Fruit fly (Drosophila melanogaster) whole organism: ENCODE results near the gene CG2983.

Source experiments
- Dll ChIP-seq: fragments of >200 bp; optimal IDR thresholded peaks from 2 replicates; lab custom pipeline; 2017
- pan ChIP-seq: fragments of >200 bp; optimal IDR thresholded peaks from 2 replicates; lab custom pipeline; 2017
- psq ChIP-seq: fragments of >200 bp; optimal IDR thresholded peaks from 2 replicates; lab custom pipeline; 2017
- usp ChIP-seq: fragments of >200 bp; optimal IDR thresholded peaks from 2 replicates; lab custom pipeline; 2017; ENCODE audit warnings: missing biosample characterization, missing genetic modification characterization, mixed read lengths

dm6 chr2L:2897024-2897549, 49.7 kb downstream of the CG2983 start:
- no peak for TF ChIP-seq pan
- TF ChIP-seq usp (GFP tag; lab: Kevin White, UChicago) = no peak
- no peak for TF ChIP-seq psq (lab: Kevin White, UChicago)
- TF ChIP-seq Dll = no peak
